Worm (Caenorhabditis elegans) whole organism, L1 larva: ENCODE data around the gene T01C3.2.

Experiments used
- F16B12.6 ChIP-seq: fragments of 150-350 bp; optimal IDR thresholded peaks from 2 replicates; lab custom pipeline; 2014; ENCODE audit warnings: missing biosample characterization, missing genetic modification characterization
- aha-1 ChIP-seq: fragments of 150-350 bp; optimal IDR thresholded peaks from 2 replicates; lab custom pipeline; 2014; ENCODE audit warnings: missing biosample characterization, missing genetic modification characterization
- aly-2 ChIP-seq: fragments of 150-350 bp; optimal IDR thresholded peaks from 2 replicates; lab custom pipeline; 2014; ENCODE audit warnings: missing biosample characterization, missing genetic modification characterization
- ceh-63 ChIP-seq: fragments of 200-800 bp; sonication (Bioruptor generic); optimal IDR thresholded peaks from 2 replicates; lab custom pipeline; 2018; ENCODE audit warnings: mild to moderate bottlenecking, missing genetic modification characterization, missing compliant biosample characterization
- ceh-82 ChIP-seq, 3 experiments: fragments of 150-350 bp in 1 of 3; sonication (generic microtip) in 2 of 3; optimal IDR thresholded peaks; 2 replicates each; lab custom pipeline; 2014 to 2017; ENCODE audit warnings: missing biosample characterization in 3 of 3, missing genetic modification characterization in 3 of 3
- dpl-1 ChIP-seq, 3 experiments: fragments of 150-350 bp in 2 of 3; sonication (generic microtip) in 1 of 3; optimal IDR thresholded peaks; 2 replicates each; lab custom pipeline; 2014 to 2017; ENCODE audit warnings: missing biosample characterization in 3 of 3, missing genetic modification characterization in 3 of 3, missing genetic modification reagents in 3 of 3
- dsc-1 ChIP-seq: sonication (generic microtip); optimal IDR thresholded peaks from 2 replicates; lab custom pipeline; 2016; ENCODE audit warnings: mild to moderate bottlenecking, missing genetic modification characterization, missing compliant biosample characterization
- efl-1 ChIP-seq, 4 experiments: fragments of 150-350 bp; optimal IDR thresholded peaks in 3 of 4; peaks in 1 of 4; 1 replicate in 1 of 4; 2 replicates in 3 of 4; lab custom pipeline; 2014; ENCODE audit warnings: missing biosample characterization in 2 of 4, missing genetic modification characterization in 2 of 4, missing genetic modification reagents in 2 of 4
- egl-13 ChIP-seq: sonication (generic microtip); optimal IDR thresholded peaks from 2 replicates; lab custom pipeline; 2016; ENCODE audit warnings: missing genotype, missing genetic modification reagents, missing genetic modification characterization, missing compliant biosample characterization
- egl-27 ChIP-seq, 2 experiments: fragments of 150-350 bp in 1 of 2; sonication (generic microtip); optimal IDR thresholded peaks; 3 replicates each; lab custom pipeline; 2017 to 2018; ENCODE audit warnings: missing biosample characterization in 2 of 2, missing genetic modification characterization in 2 of 2, missing genetic modification reagents in 2 of 2
- elt-2 ChIP-seq: sonication (generic microtip); optimal IDR thresholded peaks from 2 replicates; lab custom pipeline; 2016; ENCODE audit warnings: missing genetic modification characterization, mild to moderate bottlenecking, inconsistent platforms, missing compliant biosample characterization, missing genetic modification reagents
- elt-3 ChIP-seq, 6 experiments: fragments of 150-350 bp in 1 of 6; sonication (generic microtip); optimal IDR thresholded peaks; 2 replicates each; lab custom pipeline; 2017 to 2018; ENCODE audit warnings: missing biosample characterization in 6 of 6, missing genetic modification characterization in 6 of 6, inconsistent platforms in 1 of 6
- fkh-10 ChIP-seq: sonication (generic microtip); optimal IDR thresholded peaks from 2 replicates; lab custom pipeline; 2017; ENCODE audit warnings: missing biosample characterization, missing genetic modification reagents, missing genetic modification characterization
- fkh-8 ChIP-seq: sonication (generic microtip); optimal IDR thresholded peaks from 2 replicates; lab custom pipeline; 2016; ENCODE audit warnings: mild to moderate bottlenecking, missing genetic modification characterization, missing compliant biosample characterization
- fos-1 ChIP-seq: fragments of 150-350 bp; optimal IDR thresholded peaks from 2 replicates; lab custom pipeline; 2014; ENCODE audit warnings: missing biosample characterization, missing genetic modification characterization
- grh-1 ChIP-seq: fragments of 200-800 bp; sonication (Bioruptor generic); IDR thresholded peaks from 2 replicates; pipeline ENCODE4 v1.3.6; 2022; ENCODE audit warnings: missing genetic modification reagents, missing genetic modification characterization, missing compliant biosample characterization
- hlh-4 ChIP-seq: sonication (generic microtip); optimal IDR thresholded peaks from 2 replicates; lab custom pipeline; 2016; ENCODE audit warnings: mild to moderate bottlenecking, missing genetic modification characterization, missing compliant biosample characterization
- hpl-2 ChIP-seq: fragments of 150-350 bp; optimal IDR thresholded peaks from 2 replicates; lab custom pipeline; 2014; ENCODE audit warnings: missing biosample characterization, missing genetic modification reagents, missing genetic modification characterization
- irx-1 ChIP-seq: sonication (generic microtip); optimal IDR thresholded peaks from 2 replicates; lab custom pipeline; 2016; ENCODE audit warnings: missing genetic modification characterization, missing compliant biosample characterization
- isw-1 ChIP-seq: fragments of 200-800 bp; sonication (Bioruptor generic); IDR thresholded peaks from 2 replicates; pipeline ENCODE4 v1.3.6; 2022; ENCODE audit warnings: missing genetic modification characterization, missing compliant biosample characterization
- lin-14 ChIP-seq: fragments of 200-800 bp; sonication (Bioruptor generic); optimal IDR thresholded peaks from 2 replicates; lab custom pipeline; 2018; ENCODE audit warnings: mild to moderate bottlenecking, missing genetic modification characterization, moderate library complexity, missing compliant biosample characterization
- lin-35 ChIP-seq, 2 experiments: fragments of 150-350 bp; optimal IDR thresholded peaks; 2 replicates each; lab custom pipeline; 2014; ENCODE audit warnings: missing biosample characterization in 2 of 2, missing genetic modification characterization in 2 of 2, missing genetic modification reagents in 2 of 2
- mab-9 ChIP-seq: fragments of 200-800 bp; sonication (Bioruptor generic); IDR thresholded peaks from 2 replicates; pipeline ENCODE4 v1.3.6; 2022; ENCODE audit warnings: missing genetic modification reagents, missing genetic modification characterization, missing compliant biosample characterization
- mdl-1 ChIP-seq, 2 experiments: fragments of 150-350 bp; optimal IDR thresholded peaks; 2 replicates each; lab custom pipeline; 2014 to 2017; ENCODE audit warnings: missing biosample characterization in 2 of 2, missing genetic modification characterization in 2 of 2, inconsistent platforms in 1 of 2
- mep-1 ChIP-seq: fragments of 150-350 bp; optimal IDR thresholded peaks from 2 replicates; lab custom pipeline; 2014; ENCODE audit warnings: missing biosample characterization, missing genetic modification characterization
- nhr-12 ChIP-seq: sonication (generic microtip); optimal IDR thresholded peaks from 2 replicates; lab custom pipeline; 2017; ENCODE audit warnings: missing biosample characterization, missing genetic modification characterization
- nhr-237 ChIP-seq: fragments of 150-350 bp; optimal IDR thresholded peaks from 2 replicates; lab custom pipeline; 2014; ENCODE audit warnings: missing biosample characterization, missing genetic modification characterization
- nhr-28 ChIP-seq: fragments of 150-350 bp; optimal IDR thresholded peaks from 2 replicates; lab custom pipeline; 2014; ENCODE audit warnings: missing biosample characterization, missing genetic modification characterization
- nhr-47 ChIP-seq: sonication (generic microtip); optimal IDR thresholded peaks from 2 replicates; lab custom pipeline; 2016; ENCODE audit warnings: mild to moderate bottlenecking, missing genetic modification characterization, moderate library complexity, missing compliant biosample characterization
- nhr-71 ChIP-seq: sonication (generic microtip); optimal IDR thresholded peaks from 2 replicates; lab custom pipeline; 2016; ENCODE audit warnings: mild to moderate bottlenecking, missing genetic modification characterization, moderate library complexity, missing compliant biosample characterization
- nhr-77 ChIP-seq: fragments of 150-350 bp; optimal IDR thresholded peaks from 2 replicates; lab custom pipeline; 2014; ENCODE audit warnings: missing biosample characterization, missing genetic modification characterization
- nhr-84 ChIP-seq: sonication (generic microtip); optimal IDR thresholded peaks from 2 replicates; lab custom pipeline; 2017; ENCODE audit warnings: missing biosample characterization, missing genetic modification characterization
- nhr-85 ChIP-seq: sonication (generic microtip); peaks from one replicate; lab custom pipeline; 2016; ENCODE audit warnings: missing genetic modification characterization, inconsistent platforms, missing compliant biosample characterization
- nhr-90 ChIP-seq: sonication (generic microtip); optimal IDR thresholded peaks from 2 replicates; lab custom pipeline; 2016; ENCODE audit warnings: mild to moderate bottlenecking, missing genetic modification characterization, missing compliant biosample characterization; ENCODE audit not compliant: poor library complexity
- pag-3 ChIP-seq: sonication (generic microtip); optimal IDR thresholded peaks from 2 replicates; lab custom pipeline; 2017; ENCODE audit warnings: missing genetic modification characterization, mild to moderate bottlenecking, missing compliant biosample characterization, antibody characterized with exemption, borderline replicate concordance; ENCODE audit not compliant: insufficient read depth
- pax-3 ChIP-seq: fragments of 200-800 bp; sonication (Bioruptor generic); optimal IDR thresholded peaks from 2 replicates; lab custom pipeline; 2018; ENCODE audit warnings: mild to moderate bottlenecking, missing genetic modification characterization, moderate library complexity, missing compliant biosample characterization
- rnt-1 ChIP-seq: sonication (generic microtip); optimal IDR thresholded peaks from 2 replicates; lab custom pipeline; 2016; ENCODE audit warnings: mild to moderate bottlenecking, missing genetic modification characterization, moderate library complexity, missing compliant biosample characterization
- skn-1 ChIP-seq: fragments of 150-350 bp; optimal IDR thresholded peaks from 2 replicates; lab custom pipeline; 2014; ENCODE audit warnings: missing biosample characterization, missing genetic modification characterization
- snu-23 ChIP-seq: sonication (generic microtip); optimal IDR thresholded peaks from 2 replicates; lab custom pipeline; 2016; ENCODE audit warnings: missing genetic modification characterization, missing compliant biosample characterization
- sox-4 ChIP-seq: sonication (generic microtip); optimal IDR thresholded peaks from 2 replicates; lab custom pipeline; 2016; ENCODE audit warnings: missing genetic modification characterization, missing compliant biosample characterization
- sptf-1 ChIP-seq: fragments of 150-350 bp; optimal IDR thresholded peaks from 2 replicates; lab custom pipeline; 2014; ENCODE audit warnings: missing biosample characterization, missing genetic modification characterization
- sup-37 ChIP-seq: fragments of 200-800 bp; sonication (Bioruptor generic); optimal IDR thresholded peaks from 2 replicates; lab custom pipeline; 2018; ENCODE audit warnings: mild to moderate bottlenecking, missing genetic modification characterization, missing compliant biosample characterization
- tbx-2 ChIP-seq: sonication (generic microtip); optimal IDR thresholded peaks from 2 replicates; lab custom pipeline; 2016; ENCODE audit warnings: missing genetic modification characterization, missing compliant biosample characterization
- tlp-1 ChIP-seq: fragments of 150-350 bp; optimal IDR thresholded peaks from 2 replicates; lab custom pipeline; 2014; ENCODE audit warnings: missing biosample characterization, missing genetic modification characterization
- unc-86 ChIP-seq: sonication (generic microtip); optimal IDR thresholded peaks from 2 replicates; lab custom pipeline; 2016; ENCODE audit warnings: missing genetic modification characterization, missing compliant biosample characterization
- unc-98 ChIP-seq: fragments of 200-800 bp; sonication (Bioruptor generic); IDR thresholded peaks from 2 replicates; pipeline ENCODE4 v1.3.6; 2022; ENCODE audit warnings: missing genetic modification characterization, missing compliant biosample characterization
- vab-15 ChIP-seq: sonication (generic microtip); optimal IDR thresholded peaks from 2 replicates; lab custom pipeline; 2017; ENCODE audit warnings: missing genotype, mild to moderate bottlenecking, missing genetic modification characterization, missing compliant biosample characterization
- xbp-1 ChIP-seq: sonication (generic microtip); optimal IDR thresholded peaks from 2 replicates; lab custom pipeline; 2016; ENCODE audit warnings: missing genetic modification characterization, missing compliant biosample characterization
- zip-4 ChIP-seq: fragments of 200-800 bp; sonication (Bioruptor generic); optimal IDR thresholded peaks from 2 replicates; lab custom pipeline; 2018; ENCODE audit warnings: mild to moderate bottlenecking, missing genetic modification characterization, moderate library complexity, missing compliant biosample characterization
- ztf-4 ChIP-seq: fragments of 150-350 bp; optimal IDR thresholded peaks from 2 replicates; lab custom pipeline; 2014; ENCODE audit warnings: missing biosample characterization, missing genetic modification characterization

Gene T01C3.2

ce11 chrV:15012542-15013301 lies 21.8 kb downstream of the T01C3.2 start:
- no peak for TF ChIP-seq sptf-1 (tag; lab: Kevin White, UChicago)
- peak in 1 of 2 experiments; percentile 18 for TF ChIP-seq lin-35 (GFP tag; optimal IDR thresholded peaks at IDR 0.05; lab: Kevin White, UChicago)
- no peak for TF ChIP-seq dpl-1 (GFP tag; optimal IDR thresholded peaks at IDR 0.05; lab: Kevin White, UChicago)
- TF ChIP-seq nhr-85 (tag; lab: Kevin White, UChicago): peak; percentile 67
- no peak for TF ChIP-seq egl-27 (tag; optimal IDR thresholded peaks at IDR 0.05; lab: Kevin White, UChicago)
- TF ChIP-seq lin-14 (GFP tag; lab: Kevin White, UChicago): peak; percentile 20
- no peak for TF ChIP-seq ceh-63 (GFP tag; lab: Kevin White, UChicago)
- TF ChIP-seq mep-1 (tag; lab: Kevin White, UChicago): no peak
- TF ChIP-seq isw-1 (GFP tag; lab: Robert Waterston, UW): no peak
- TF ChIP-seq snu-23 (GFP tag; lab: Kevin White, UChicago): peak; percentile 29
- TF ChIP-seq egl-13 (tag; lab: Kevin White, UChicago): no peak
- TF ChIP-seq irx-1 (tag; lab: Kevin White, UChicago): no peak
- TF ChIP-seq elt-3 (tag; optimal IDR thresholded peaks at IDR 0.05; lab: Kevin White, UChicago): no peak
- TF ChIP-seq rnt-1 (tag; lab: Kevin White, UChicago): peak; percentile 70
- no peak for TF ChIP-seq tbx-2 (tag; lab: Kevin White, UChicago)
- peak; percentile 36 for TF ChIP-seq nhr-71 (tag; lab: Kevin White, UChicago)
- no peak for TF ChIP-seq xbp-1
- TF ChIP-seq aha-1 (tag; lab: Kevin White, UChicago): no peak
- TF ChIP-seq nhr-237 (tag; lab: Kevin White, UChicago): no peak
- TF ChIP-seq tlp-1 (tag; lab: Kevin White, UChicago): no peak
- TF ChIP-seq efl-1 (optimal IDR thresholded peaks at IDR 0.05; lab: Kevin White, UChicago): peak in 1 of 2 experiments; percentile 15
- peak in 1 of 2 experiments; percentile 84 for TF ChIP-seq efl-1 (GFP tag; optimal IDR thresholded peaks at IDR 0.05 in 1 of 2; lab: Kevin White, UChicago)
- no peak for TF ChIP-seq unc-98 (GFP tag; lab: Robert Waterston, UW)
- no peak for TF ChIP-seq elt-2 (tag; lab: Kevin White, UChicago)
- no peak for TF ChIP-seq nhr-77 (tag; lab: Kevin White, UChicago)
- no peak for TF ChIP-seq F16B12.6 (tag; lab: Kevin White, UChicago)
- no peak for TF ChIP-seq ztf-4 (tag; lab: Kevin White, UChicago)
- no peak for TF ChIP-seq pag-3 (tag; lab: Kevin White, UChicago)
- TF ChIP-seq nhr-28 (tag; lab: Kevin White, UChicago): no peak
- no peak for TF ChIP-seq nhr-12 (tag; lab: Kevin White, UChicago)
- no peak for TF ChIP-seq sup-37 (GFP tag; lab: Kevin White, UChicago)
- TF ChIP-seq nhr-47 (tag; lab: Kevin White, UChicago): peak; percentile 12
- no peak for TF ChIP-seq nhr-90 (tag; lab: Kevin White, UChicago)
- no peak for TF ChIP-seq fkh-10 (GFP tag; lab: Kevin White, UChicago)
- TF ChIP-seq dsc-1 (tag; lab: Kevin White, UChicago): peak; percentile 24
- no peak for TF ChIP-seq fos-1 (tag; lab: Kevin White, UChicago)
- TF ChIP-seq ceh-82 (tag; optimal IDR thresholded peaks at IDR 0.05; lab: Kevin White, UChicago): no peak
- no peak for TF ChIP-seq aly-2 (tag; lab: Kevin White, UChicago)
- TF ChIP-seq vab-15 (tag; lab: Kevin White, UChicago): no peak

- no peak for TF ChIP-seq fkh-8 (tag; lab: Kevin White, UChicago)
- no peak for TF ChIP-seq sox-4 (tag; lab: Kevin White, UChicago)
- no peak for TF ChIP-seq zip-4 (GFP tag; lab: Kevin White, UChicago)
- TF ChIP-seq skn-1: no peak
- TF ChIP-seq hpl-2: no peak
- no peak for TF ChIP-seq mab-9 (GFP tag; lab: Robert Waterston, UW)
- TF ChIP-seq mdl-1 (tag; optimal IDR thresholded peaks at IDR 0.05; lab: Kevin White, UChicago): no peak
- no peak for TF ChIP-seq efl-1 (optimal IDR thresholded peaks at IDR 0.05; lab: Kevin White, UChicago)
- no peak for TF ChIP-seq efl-1 (GFP tag; optimal IDR thresholded peaks at IDR 0.05 in 1 of 2; lab: Kevin White, UChicago)
- no peak for TF ChIP-seq hlh-4 (tag; lab: Kevin White, UChicago)
- TF ChIP-seq aha-1 (tag; lab: Kevin White, UChicago): no peak
- no peak for TF ChIP-seq snu-23 (GFP tag; lab: Kevin White, UChicago)
- no peak for TF ChIP-seq pax-3
- no peak for TF ChIP-seq nhr-84 (tag; lab: Kevin White, UChicago)
- TF ChIP-seq sptf-1 (tag; lab: Kevin White, UChicago): no peak
- no peak for TF ChIP-seq unc-86 (tag; lab: Kevin White, UChicago)
- TF ChIP-seq egl-13 (tag; lab: Kevin White, UChicago): no peak
- no peak for TF ChIP-seq grh-1 (GFP tag; lab: Robert Waterston, UW)
Measured at ce11 chrV:15013328-15013727, 22.4 kb downstream of the T01C3.2 start.
